Fruit fly (Drosophila melanogaster): ENCODE results near the gene Stt3A.

DNA sequence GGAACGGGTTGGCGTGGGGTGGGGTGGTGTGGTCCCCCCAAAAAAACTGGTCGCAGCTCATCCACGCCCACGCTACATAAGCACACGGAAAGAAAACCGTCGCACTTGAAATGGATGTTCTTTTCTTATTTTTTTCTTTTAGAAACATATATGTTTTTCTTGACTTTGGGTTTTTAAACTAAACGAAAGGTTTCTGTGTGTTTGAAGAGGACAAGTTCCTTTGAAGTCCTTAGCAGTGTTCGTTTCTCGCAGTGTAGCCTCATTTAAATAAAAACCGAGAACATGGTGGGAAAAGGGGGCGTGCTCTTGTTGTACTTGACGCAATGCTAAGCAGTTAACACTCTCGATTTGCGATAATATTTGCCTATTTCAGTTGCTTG, 20.6 kb upstream of the Stt3A start:
- no peak for TF ChIP-seq CG14441 (GFP tag; IDR thresholded peaks at IDR 0.05)
- TF ChIP-seq CG17802 (tag; optimal IDR thresholded peaks at IDR 0.05) = no peak
- TF ChIP-seq CG14965 (GFP tag; optimal IDR thresholded peaks at IDR 0.05; ENCODE audit: borderline replicate concordance) = no peak
- no peak for TF ChIP-seq Nf-YA (GFP tag; IDR thresholded peaks at IDR 0.05)
- TF ChIP-seq cg (GFP tag; optimal IDR thresholded peaks at IDR 0.05) = no peak
- TF ChIP-seq Oaz (GFP tag; IDR thresholded peaks at IDR 0.05) = no peak
- TF ChIP-seq Ssrp (tag; optimal IDR thresholded peaks at IDR 0.05) = no peak
- no peak for TF ChIP-seq CG14710 (tag; optimal IDR thresholded peaks at IDR 0.05)
- no peak for TF ChIP-seq psq (GFP tag; optimal IDR thresholded peaks at IDR 0.05)
- TF ChIP-seq crol (GFP tag; IDR thresholded peaks at IDR 0.05) = no peak
- TF ChIP-seq CG10543 (GFP tag; optimal IDR thresholded peaks at IDR 0.05) = no peak
- no peak for TF ChIP-seq ssp (GFP tag; IDR thresholded peaks at IDR 0.05)
- no peak for TF ChIP-seq run (tag; optimal IDR thresholded peaks at IDR 0.05)
- no peak for TF ChIP-seq kay (GFP tag; optimal IDR thresholded peaks at IDR 0.05)
